Fruit fly (Drosophila melanogaster) whole organism, wandering third instar larva: ENCODE results near the gene Nab2.
A peak's percentile ranks its signal among the peaks of the same experiment; 100 is the strongest.

Experiments used
- Abd-B ChIP-seq: fragments of >200 bp; optimal IDR thresholded peaks from 2 replicates; lab custom pipeline; 2017; ENCODE audit warnings: missing biosample characterization, missing genetic modification characterization
- CG9705 ChIP-seq: fragments of 200-800 bp; sonication (Bioruptor generic); optimal IDR thresholded peaks from 2 replicates; lab custom pipeline; 2018; ENCODE audit warnings: missing biosample characterization, mild to moderate bottlenecking, missing genetic modification characterization
- Dfd ChIP-seq: fragments of >200 bp; optimal IDR thresholded peaks from 2 replicates; lab custom pipeline; 2017; ENCODE audit warnings: missing biosample characterization, missing genetic modification characterization
- HLH106 ChIP-seq: fragments of 200-800 bp; optimal IDR thresholded peaks from 3 replicates; lab custom pipeline; 2019; ENCODE audit warnings: missing biosample characterization, mild to moderate bottlenecking, missing genetic modification characterization, moderate library complexity
- Hr78 ChIP-seq: fragments of >200 bp; optimal IDR thresholded peaks from 2 replicates; lab custom pipeline; 2017; ENCODE audit warnings: missing biosample characterization, missing genetic modification characterization
- Mio ChIP-seq: sonication (Bioruptor generic); optimal IDR thresholded peaks from 2 replicates; lab custom pipeline; 2016; ENCODE audit warnings: missing biosample characterization, missing genetic modification characterization
- Myc ChIP-seq: fragments of >200 bp; optimal IDR thresholded peaks from 2 replicates; lab custom pipeline; 2017
- Vsx2 ChIP-seq: fragments of 200-300, 225-300 bp; sonication (Bioruptor generic); optimal IDR thresholded peaks from 2 replicates; lab custom pipeline; 2018; ENCODE audit warnings: missing biosample characterization, missing genetic modification characterization; ENCODE audit not compliant: partially characterized antibody
- br ChIP-seq: fragments of 200-800 bp; sonication (Bioruptor generic); optimal IDR thresholded peaks from 2 replicates; lab custom pipeline; 2016; ENCODE audit warnings: missing biosample characterization, missing genetic modification characterization
- dmrt93B ChIP-seq: fragments of 200-800 bp; sonication (Bioruptor generic); optimal IDR thresholded peaks from 2 replicates; lab custom pipeline; 2018; ENCODE audit warnings: missing biosample characterization, mild to moderate bottlenecking, missing genetic modification characterization
- fru ChIP-seq: fragments of 200-800 bp; sonication (Bioruptor generic); optimal IDR thresholded peaks from 3 replicates; lab custom pipeline; 2016; ENCODE audit warnings: missing biosample characterization, mild to moderate bottlenecking, missing genetic modification characterization
- h ChIP-seq: fragments of 200-800 bp; sonication (Bioruptor generic); optimal IDR thresholded peaks from 3 replicates; lab custom pipeline; 2016; ENCODE audit warnings: missing biosample characterization, mild to moderate bottlenecking, missing genetic modification characterization
- jim ChIP-seq: fragments of 175-275, 200-325 bp; sonication (Bioruptor generic); optimal IDR thresholded peaks from 2 replicates; lab custom pipeline; 2016; ENCODE audit warnings: missing biosample characterization, mild to moderate bottlenecking, missing genetic modification characterization
- pan ChIP-seq: fragments of >200 bp; optimal IDR thresholded peaks from 2 replicates; lab custom pipeline; 2017

DNA sequence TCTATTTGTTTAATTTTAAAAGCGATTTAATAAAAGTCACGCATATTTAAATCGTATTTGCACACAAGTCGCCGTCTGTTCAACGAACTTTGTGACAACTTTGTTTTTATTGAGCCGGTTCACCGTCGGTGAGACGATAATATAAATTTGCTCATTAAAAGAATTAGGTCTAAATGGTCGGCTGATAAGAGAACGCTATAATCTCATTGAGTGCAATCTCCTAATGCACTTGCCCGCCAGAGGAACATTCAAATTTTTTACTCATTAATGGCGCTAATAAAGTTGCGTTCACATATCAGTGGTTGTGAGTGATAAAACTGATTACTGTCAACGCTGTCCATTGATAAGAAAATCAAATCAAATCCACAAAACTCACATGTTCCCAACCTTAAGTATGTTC is 39.5 kb downstream of the Nab2 start:
- no peak for TF ChIP-seq Dfd (GFP tag; lab: Kevin White, UChicago)
- TF ChIP-seq fru, result no peak
- no peak for TF ChIP-seq Vsx2 (GFP tag; lab: Kevin White, UChicago)
- no peak for TF ChIP-seq jim
- TF ChIP-seq Hr78 (GFP tag; lab: Kevin White, UChicago), result no peak
- no peak for TF ChIP-seq Myc (lab: Kevin White, UChicago)
- TF ChIP-seq HLH106 (tag; lab: Kevin White, UChicago), result no peak
- no peak for TF ChIP-seq CG9705 (GFP tag; lab: Kevin White, UChicago)
- no peak for TF ChIP-seq br (GFP tag; lab: Kevin White, UChicago)
- no peak for TF ChIP-seq Mio (GFP tag; lab: Kevin White, UChicago)
- TF ChIP-seq h, result peak; percentile 17
- TF ChIP-seq dmrt93B (GFP tag; lab: Kevin White, UChicago), result no peak
- no peak for TF ChIP-seq pan (lab: Kevin White, UChicago)
- TF ChIP-seq Abd-B (GFP tag; lab: Kevin White, UChicago), result no peak
